Worm (Caenorhabditis elegans): ENCODE data around the gene F25D1.8.

Gene F25D1.8

ce11 chrV:10535325-10535724, 3.9 kb upstream of the F25D1.8 start (continued):
- TF ChIP-seq lin-38 (GFP tag; IDR thresholded peaks at IDR 0.05) (peak; percentile 29), rbr-2 (tag; optimal IDR thresholded peaks at IDR 0.05) (no peak), lsy-2 (tag; optimal IDR thresholded peaks at IDR 0.05) (peak in 1 of 2 experiments; percentile 48), nhr-42 (GFP tag; IDR thresholded peaks at IDR 0.05) (no peak), D1046.2 (GFP tag; IDR thresholded peaks at IDR 0.05) (no peak), zip-2 (tag; optimal IDR thresholded peaks at IDR 0.05) (no peak), hlh-11 (tag; optimal IDR thresholded peaks at IDR 0.05) (peak; percentile 36), snpc-1.2 (GFP tag; IDR thresholded peaks at IDR 0.05) (no peak), F44E2.7 (GFP tag; IDR thresholded peaks at IDR 0.05) (no peak), ceh-44 (GFP tag; IDR thresholded peaks at IDR 0.05) (no peak), T20F7.1 (GFP tag; optimal IDR thresholded peaks at IDR 0.05) (peak; percentile 8), nhr-6 (tag; optimal IDR thresholded peaks at IDR 0.05) (no peak), dpl-1 (GFP tag; optimal IDR thresholded peaks at IDR 0.05) (peak; percentile 1), hmg-1.1 (GFP tag; IDR thresholded peaks at IDR 0.05) (0 out of 2 replicates have a peak, but pooled peaks have one; percentile 18), Y48G9A.11 (GFP tag; IDR thresholded peaks at IDR 0.05) (no peak), nhr-76 (tag; optimal IDR thresholded peaks at IDR 0.05) (no peak), lin-29 (GFP tag; IDR thresholded peaks at IDR 0.05) (no peak), daf-16 (GFP tag; optimal IDR thresholded peaks at IDR 0.05) (no peak), daf-16 (tag; optimal IDR thresholded peaks at IDR 0.05) (peak; percentile 39), cey-2 (tag; optimal IDR thresholded peaks at IDR 0.05; ENCODE audit: borderline replicate concordance, insufficient read depth) (no peak), Y5F2A.4 (GFP tag; optimal IDR thresholded peaks at IDR 0.05) (no peak), mes-2 (tag; optimal IDR thresholded peaks at IDR 0.05; ENCODE audit: poor library complexity, severe bottlenecking) (peak; percentile 41), lin-15B (tag; optimal IDR thresholded peaks at IDR 0.05) (no peak), egl-27 (tag; optimal IDR thresholded peaks at IDR 0.05) (no peak), lir-3 (tag; optimal IDR thresholded peaks at IDR 0.05) (no peak), fkh-10 (GFP tag; optimal IDR thresholded peaks at IDR 0.05) (no peak), zfp-2 (tag; optimal IDR thresholded peaks at IDR 0.05) (no peak), ctbp-1 (GFP tag; IDR thresholded peaks at IDR 0.05) (no peak), ceh-62 (tag; optimal IDR thresholded peaks at IDR 0.05) (no peak), ceh-20 (GFP tag; IDR thresholded peaks at IDR 0.05) (no peak), nhr-48 (tag; optimal IDR thresholded peaks at IDR 0.05) (no peak), mdl-1 (tag; optimal IDR thresholded peaks at IDR 0.05) (peak in 1 of 2 experiments; percentile 71), hif-1 (tag; optimal IDR thresholded peaks at IDR 0.05) (peak in 1 of 2 experiments; percentile 14), unc-130 (GFP tag; optimal IDR thresholded peaks at IDR 0.05) (no peak), mxl-2 (GFP tag; conservative IDR thresholded peaks at IDR 0.05) (no peak), F10B5.3 (tag; optimal IDR thresholded peaks at IDR 0.05) (no peak), zag-1 (tag; optimal IDR thresholded peaks at IDR 0.05) (no peak), php-3 (GFP tag; IDR thresholded peaks at IDR 0.05) (no peak), T26A8.4 (GFP tag; IDR thresholded peaks at IDR 0.05) (no peak), attf-4 (tag; optimal IDR thresholded peaks at IDR 0.05) (no peak), daf-8 (GFP tag; IDR thresholded peaks at IDR 0.05) (no peak), pha-4 (GFP tag; IDR thresholded peaks at IDR 0.05) (no peak), pha-4 (tag; optimal IDR thresholded peaks at IDR 0.05) (no peak), unc-39 (tag; optimal IDR thresholded peaks at IDR 0.05) (no peak), Y75B8A.6 (GFP tag; IDR thresholded peaks at IDR 0.05) (no peak), lin-13 (GFP tag; optimal IDR thresholded peaks at IDR 0.05) (no peak), nhr-41 (GFP tag; IDR thresholded peaks at IDR 0.05) (no peak), snpc-4 (tag; optimal IDR thresholded peaks at IDR 0.05) (no peak), egl-43 (GFP tag; IDR thresholded peaks at IDR 0.05) (0 out of 2 replicates have a peak, but pooled peaks have one; percentile 26), ama-1 (optimal IDR thresholded peaks at IDR 0.05) (no peak), tag-97 (GFP tag; IDR thresholded peaks at IDR 0.05) (no peak), dmd-9 (GFP tag; IDR thresholded peaks at IDR 0.05) (no peak), mep-1 (tag; optimal IDR thresholded peaks at IDR 0.05) (no peak)

Measured in whole organism, L4 larva.